Fruit fly (Drosophila melanogaster): ENCODE measurements around the gene wuho.

Gene wuho

DNA sequence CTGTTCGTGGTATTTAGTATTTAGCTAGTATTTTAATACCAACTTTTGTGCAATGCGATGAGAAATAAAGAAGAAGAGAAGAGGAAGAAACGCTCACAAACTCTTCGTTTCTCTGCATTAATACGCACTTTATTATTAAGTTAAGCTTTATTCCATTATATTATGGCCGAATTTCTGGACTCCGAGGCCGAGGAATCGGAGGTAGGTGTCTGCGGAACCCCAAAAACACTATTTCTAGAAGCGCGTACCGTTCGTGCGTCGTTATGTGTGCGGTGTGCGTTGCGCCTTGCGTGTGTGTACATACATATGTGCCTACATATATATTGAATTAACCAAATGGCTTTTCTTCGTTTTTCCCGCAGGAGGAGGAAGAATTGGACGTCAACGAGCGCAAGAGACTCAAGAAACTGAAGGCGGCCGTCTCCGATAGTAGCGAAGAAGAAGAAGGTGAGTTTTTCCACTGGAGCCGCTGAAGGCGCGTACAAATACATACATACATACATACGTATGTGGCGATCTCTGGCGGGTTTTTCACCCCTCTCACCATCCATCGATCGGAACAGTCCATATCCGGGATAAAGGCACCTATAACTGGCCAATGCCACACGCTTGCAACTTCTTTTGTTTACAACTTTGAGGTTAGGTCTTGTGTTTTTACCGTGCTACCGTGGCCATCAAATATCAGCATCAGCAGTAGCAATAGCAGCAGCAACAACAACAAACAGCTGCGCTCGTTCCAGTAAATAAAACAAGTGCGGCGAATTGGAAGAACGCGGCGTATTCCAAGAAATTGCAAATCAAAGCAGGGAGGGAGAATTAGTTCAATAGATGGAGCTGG lies 19.9 kb upstream of the wuho start, which contains the start of gene Spt6:
Gene Spt6, plus strand, starts transcription at position 53 of the 838 bp plus-strand sequence.
- TF ChIP-seq Rel (GFP tag; optimal IDR thresholded peaks at IDR 0.05) (no peak), Rel (tag; optimal IDR thresholded peaks at IDR 0.05) (peak; percentile 3), N (GFP tag; optimal IDR thresholded peaks at IDR 0.05) (no peak)

DNA sequence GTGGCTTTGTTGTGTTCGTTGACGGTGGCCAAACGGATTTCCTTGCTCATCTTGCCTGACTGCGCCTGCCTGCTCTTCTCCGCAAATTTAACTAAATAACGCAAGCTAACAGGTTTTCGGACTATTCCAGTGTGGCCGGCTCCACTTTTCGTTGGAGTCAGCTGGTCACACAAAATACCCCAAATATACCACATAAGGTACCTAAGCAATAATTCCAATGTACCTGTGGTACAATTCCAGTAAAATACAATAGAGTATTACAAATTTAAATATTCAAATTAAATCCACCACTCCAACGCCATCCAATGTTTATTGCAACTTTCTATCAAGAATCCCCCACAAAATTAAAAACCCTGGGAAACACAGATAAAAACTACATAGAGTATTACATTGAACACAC lies 11.3 kb upstream of the wuho start, which contains the start of gene CG3566:
Gene CG3566, minus strand, starts transcription at position 135 of the 400 bp plus-strand sequence.
- TF ChIP-seq Myc (optimal IDR thresholded peaks at IDR 0.05) (peak; percentile 66), Rel (GFP tag; optimal IDR thresholded peaks at IDR 0.05) (no peak), Rel (tag; optimal IDR thresholded peaks at IDR 0.05) (peak; percentile 80), lola (GFP tag; optimal IDR thresholded peaks at IDR 0.05) (no peak), br (GFP tag; optimal IDR thresholded peaks at IDR 0.05) (no peak), h (GFP tag; optimal IDR thresholded peaks at IDR 0.05) (no peak), rgr (GFP tag; optimal IDR thresholded peaks at IDR 0.05) (peak; percentile 11), N (GFP tag; optimal IDR thresholded peaks at IDR 0.05) (no peak), tai (GFP tag; optimal IDR thresholded peaks at IDR 0.05) (no peak), ey (GFP tag; optimal IDR thresholded peaks at IDR 0.05) (no peak), CG32264 (GFP tag; optimal IDR thresholded peaks at IDR 0.05) (no peak), usp (GFP tag; optimal IDR thresholded peaks at IDR 0.05) (no peak), fru (GFP tag; optimal IDR thresholded peaks at IDR 0.05) (peak; percentile 37), Abd-B (GFP tag; optimal IDR thresholded peaks at IDR 0.05) (no peak), Jra (GFP tag; optimal IDR thresholded peaks at IDR 0.05) (no peak), GATAd (GFP tag; optimal IDR thresholded peaks at IDR 0.05) (no peak), Hr78 (GFP tag; optimal IDR thresholded peaks at IDR 0.05) (no peak), sv (GFP tag; optimal IDR thresholded peaks at IDR 0.05) (no peak), CG9705 (GFP tag; optimal IDR thresholded peaks at IDR 0.05) (no peak), foxo (GFP tag; optimal IDR thresholded peaks at IDR 0.05) (peak in 1 of 2 experiments; percentile 27), brk (GFP tag; optimal IDR thresholded peaks at IDR 0.05) (no peak), sage (GFP tag; optimal IDR thresholded peaks at IDR 0.05) (no peak), Hr83 (GFP tag; optimal IDR thresholded peaks at IDR 0.05; ENCODE audit: poor library complexity, severe bottlenecking) (peak; percentile 16), Dfd (GFP tag; optimal IDR thresholded peaks at IDR 0.05) (no peak), Sp1 (GFP tag; optimal IDR thresholded peaks at IDR 0.05) (peak; percentile 13), Dif (GFP tag; optimal IDR thresholded peaks at IDR 0.05; ENCODE audit: partially characterized antibody) (no peak), woc (GFP tag; optimal IDR thresholded peaks at IDR 0.05) (peak; percentile 73), dsf (GFP tag; optimal IDR thresholded peaks at IDR 0.05; ENCODE audit: borderline replicate concordance) (no peak)

DNA sequence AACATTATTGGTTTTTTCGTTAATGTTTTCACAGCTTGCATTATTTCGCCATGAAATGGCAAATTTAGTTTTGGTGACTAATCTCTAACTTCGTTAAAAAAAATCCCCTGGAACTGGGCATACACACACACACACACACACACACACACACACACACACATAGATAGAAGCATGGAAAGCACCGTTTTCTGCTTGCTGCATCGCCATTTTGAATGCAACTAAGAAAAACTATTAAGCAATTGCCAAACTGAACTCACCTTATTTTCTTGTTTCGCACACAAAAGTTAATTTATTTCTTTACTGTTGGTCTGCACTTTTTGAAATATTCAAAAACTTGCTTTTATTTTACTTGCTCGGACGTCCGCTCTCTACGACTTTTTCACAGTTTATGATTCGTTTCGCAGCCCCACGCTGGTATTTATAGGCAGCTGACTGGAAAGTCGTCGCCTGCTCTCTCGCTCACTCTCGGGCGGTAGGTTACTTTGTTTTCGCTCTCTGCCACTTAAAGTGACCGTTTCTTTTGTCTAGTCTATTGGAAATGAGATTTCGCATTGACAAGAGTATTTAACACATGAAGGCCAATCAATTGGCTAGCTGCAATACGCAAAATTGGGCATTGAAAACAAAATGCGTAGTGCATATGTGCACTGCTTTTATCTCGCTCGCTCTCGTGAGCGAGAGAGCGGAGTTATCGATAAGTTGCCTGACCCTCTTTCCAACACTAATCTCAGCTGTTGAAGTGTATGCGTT lies 8.8 kb upstream of the wuho start:
- TF ChIP-seq Rel (GFP tag; optimal IDR thresholded peaks at IDR 0.05) (no peak), Rel (tag; optimal IDR thresholded peaks at IDR 0.05) (peak; percentile 98), sv (GFP tag; optimal IDR thresholded peaks at IDR 0.05) (peak; percentile 11), Sp1 (GFP tag; optimal IDR thresholded peaks at IDR 0.05) (peak; percentile 54), Hnf4 (GFP tag; optimal IDR thresholded peaks at IDR 0.05) (no peak), OdsH (GFP tag; optimal IDR thresholded peaks at IDR 0.05) (peak; percentile 6), Vsx2 (GFP tag; optimal IDR thresholded peaks at IDR 0.05; ENCODE audit: partially characterized antibody) (no peak), GATAd (GFP tag; optimal IDR thresholded peaks at IDR 0.05) (no peak), foxo (GFP tag; optimal IDR thresholded peaks at IDR 0.05) (peak in 1 of 2 experiments; percentile 24), h (GFP tag; optimal IDR thresholded peaks at IDR 0.05) (peak; percentile 43), Dif (GFP tag; optimal IDR thresholded peaks at IDR 0.05; ENCODE audit: partially characterized antibody) (peak; percentile 12), jim (GFP tag; optimal IDR thresholded peaks at IDR 0.05) (no peak), rgr (GFP tag; optimal IDR thresholded peaks at IDR 0.05) (peak; percentile 22), Jra (GFP tag; optimal IDR thresholded peaks at IDR 0.05) (no peak), Myc (optimal IDR thresholded peaks at IDR 0.05) (no peak), br (GFP tag; optimal IDR thresholded peaks at IDR 0.05) (peak; percentile 50), dl (GFP tag; optimal IDR thresholded peaks at IDR 0.05; ENCODE audit: insufficient read depth in 1 of 2, partially characterized antibody in 2 of 2) (no peak), fru (GFP tag; optimal IDR thresholded peaks at IDR 0.05) (peak; percentile 9), woc (GFP tag; optimal IDR thresholded peaks at IDR 0.05) (peak; percentile 5), Mio (GFP tag; optimal IDR thresholded peaks at IDR 0.05) (no peak), Hr83 (GFP tag; optimal IDR thresholded peaks at IDR 0.05; ENCODE audit: poor library complexity, severe bottlenecking) (peak; percentile 60)

Data from whole organism, wandering third instar larva.